Worm (Caenorhabditis elegans) whole organism, midembryonic: ENCODE data around the gene C24A8.6.

ENCODE experiments used
- T22C8.4 ChIP-seq: fragments of 200-800 bp; sonication (Bioruptor generic); IDR thresholded peaks from 2 replicates; pipeline ENCODE4 v1.3.6; 2022; ENCODE audit warnings: missing genetic modification characterization, missing compliant biosample characterization
- flt-1 ChIP-seq: fragments of 200-800 bp; sonication (Bioruptor generic); IDR thresholded peaks from 2 replicates; pipeline ENCODE4 v1.3.6; 2022; ENCODE audit warnings: missing genetic modification characterization, missing compliant biosample characterization
- tab-1 ChIP-seq: fragments of 200-800 bp; sonication (Bioruptor generic); IDR thresholded peaks from 2 replicates; pipeline ENCODE4 v1.3.6; 2022; ENCODE audit warnings: missing genetic modification characterization, missing compliant biosample characterization
- ztf-23 ChIP-seq: fragments of 200-800 bp; sonication (Bioruptor generic); IDR thresholded peaks from 2 replicates; pipeline ENCODE4 v1.3.6; 2022; ENCODE audit warnings: missing genetic modification reagents, missing genetic modification characterization, missing compliant biosample characterization
- ztf-29 ChIP-seq: fragments of 200-800 bp; sonication (Bioruptor generic); IDR thresholded peaks from 2 replicates; pipeline ENCODE4 v1.3.6; 2022; ENCODE audit warnings: missing genetic modification reagents, missing genetic modification characterization, missing compliant biosample characterization

DNA sequence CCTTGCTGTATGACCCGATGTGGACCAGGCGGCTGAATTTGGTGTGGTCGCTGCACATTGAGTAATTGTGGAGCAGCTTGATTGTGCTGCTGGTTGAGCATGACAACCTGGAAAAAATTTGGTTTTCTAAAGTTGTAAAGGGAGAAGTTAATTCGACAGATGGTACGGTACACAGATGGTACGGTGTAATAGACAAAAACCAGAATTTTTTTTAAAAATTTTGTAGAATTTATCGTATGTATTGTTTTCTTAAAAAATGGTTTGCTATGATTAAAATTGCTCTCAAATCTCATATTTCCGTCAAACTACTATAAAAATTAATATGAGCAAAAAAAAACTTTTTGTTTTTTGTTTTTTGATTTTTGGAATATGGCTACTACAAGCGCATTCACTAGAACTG is 25.3 kb downstream of the C24A8.6 start, which contains the start of gene pqn-15:
- TF ChIP-seq ztf-23: no peak
- no peak for TF ChIP-seq T22C8.4 (GFP tag; lab: Robert Waterston, UW)
- no peak for TF ChIP-seq ztf-29
- no peak for TF ChIP-seq flt-1 (GFP tag; lab: Robert Waterston, UW)
- no peak for TF ChIP-seq tab-1 (GFP tag; lab: Robert Waterston, UW)
